Fruit fly (Drosophila melanogaster) whole organism, embryonic: ENCODE data around the gene eIF4A.

Experiments used
- ATbp ChIP-seq: fragments of 200-800 bp; sonication (Bioruptor generic); optimal IDR thresholded peaks from 2 replicates; lab custom pipeline; 2017; ENCODE audit warnings: missing biosample characterization, mild to moderate bottlenecking, missing genetic modification characterization, missing genetic modification reagents
- B-H1 ChIP-seq: fragments of 200-800 bp; sonication (Bioruptor generic); IDR thresholded peaks from 3 replicates; pipeline ENCODE4 v1.3.6; 2022; ENCODE audit warnings: missing biosample characterization, missing genetic modification characterization
- Bgb ChIP-seq: fragments of 200-800 bp; sonication (Bioruptor generic); IDR thresholded peaks from 2 replicates; pipeline ENCODE4 v1.3.6; 2022; ENCODE audit warnings: missing biosample characterization, missing genetic modification characterization; ENCODE audit not compliant: partially characterized antibody
- CG1024 ChIP-seq: fragments of 200-800 bp; sonication (Bioruptor generic); IDR thresholded peaks from 2 replicates; pipeline ENCODE4 v1.3.6; 2022; ENCODE audit warnings: missing biosample characterization, missing genetic modification characterization
- CG10267 ChIP-seq: fragments of 200-800 bp; sonication (Bioruptor generic); optimal IDR thresholded peaks from 2 replicates; lab custom pipeline; 2018; ENCODE audit warnings: missing biosample characterization, mild to moderate bottlenecking, missing genetic modification characterization, moderate library complexity
- CG11085 ChIP-seq: fragments of 200-800 bp; sonication (Bioruptor generic); IDR thresholded peaks from 2 replicates; pipeline ENCODE4 v1.3.6; 2022; ENCODE audit warnings: missing biosample characterization, missing genetic modification characterization
- CG11723 ChIP-seq: fragments of 200-800 bp; sonication (Bioruptor generic); optimal IDR thresholded peaks from 2 replicates; lab custom pipeline; 2017; ENCODE audit warnings: missing biosample characterization, mild to moderate bottlenecking, missing genetic modification characterization
- CG12071 ChIP-seq: fragments of 200-800 bp; sonication (Bioruptor generic); optimal IDR thresholded peaks from 3 replicates; lab custom pipeline; 2018; ENCODE audit warnings: missing biosample characterization, mild to moderate bottlenecking, missing genetic modification characterization
- CG14667 ChIP-seq: fragments of 200-800 bp; sonication (Bioruptor generic); IDR thresholded peaks from 2 replicates; pipeline ENCODE4 v1.3.6; 2022; ENCODE audit warnings: missing biosample characterization, missing genetic modification characterization
- CG15073 ChIP-seq: fragments of 200-800 bp; sonication (Bioruptor generic); optimal IDR thresholded peaks from 2 replicates; lab custom pipeline; 2016; ENCODE audit warnings: missing biosample characterization, missing genetic modification characterization
- CG15479 ChIP-seq: fragments of 200-800 bp; sonication (Bioruptor generic); optimal IDR thresholded peaks from 3 replicates; lab custom pipeline; 2019; ENCODE audit warnings: missing biosample characterization, mild to moderate bottlenecking, missing genetic modification characterization, moderate library complexity
- CG15514 ChIP-seq: fragments of 200-800 bp; sonication (Bioruptor generic); optimal IDR thresholded peaks from 3 replicates; lab custom pipeline; 2017; ENCODE audit warnings: missing biosample characterization, missing genetic modification characterization, mild to moderate bottlenecking, moderate library complexity, missing genetic modification reagents
- CG15601 ChIP-seq: fragments of 200-800 bp; sonication (Bioruptor generic); optimal IDR thresholded peaks from 3 replicates; lab custom pipeline; 2019; ENCODE audit warnings: missing biosample characterization, mild to moderate bottlenecking, missing genetic modification characterization, moderate library complexity
- CG16813 ChIP-seq: fragments of 200-800 bp; sonication (Bioruptor generic); IDR thresholded peaks from 3 replicates; pipeline ENCODE4 v1.3.6; 2022; ENCODE audit warnings: missing biosample characterization, missing genetic modification characterization; ENCODE audit not compliant: partially characterized antibody
- CG17568 ChIP-seq: fragments of 200-800 bp; sonication (Bioruptor generic); optimal IDR thresholded peaks from 2 replicates; lab custom pipeline; 2018; ENCODE audit warnings: missing biosample characterization, mild to moderate bottlenecking, missing genetic modification characterization, moderate library complexity
- CG1792 ChIP-seq: fragments of 200-800 bp; sonication (Bioruptor generic); optimal IDR thresholded peaks from 2 replicates; lab custom pipeline; 2016; ENCODE audit warnings: missing biosample characterization, missing genetic modification characterization
- CG3995 ChIP-seq: fragments of 200-800 bp; sonication (Bioruptor generic); optimal IDR thresholded peaks from 3 replicates; lab custom pipeline; 2016; ENCODE audit warnings: missing biosample characterization, missing genetic modification characterization
- CG4707 ChIP-seq: fragments of 200-800 bp; sonication (Bioruptor generic); optimal IDR thresholded peaks from 2 replicates; lab custom pipeline; 2018; ENCODE audit warnings: missing biosample characterization, mild to moderate bottlenecking, missing genetic modification characterization, moderate library complexity
- CG4854 ChIP-seq: fragments of 200-800 bp; sonication (Bioruptor generic); optimal IDR thresholded peaks from 2 replicates; lab custom pipeline; 2016; ENCODE audit warnings: missing biosample characterization, missing genetic modification characterization, inconsistent platforms
- CG6765 ChIP-seq: fragments of 200-800 bp; sonication (Bioruptor generic); optimal IDR thresholded peaks from 3 replicates; lab custom pipeline; 2017; ENCODE audit warnings: missing biosample characterization, mild to moderate bottlenecking, missing genetic modification characterization
- CG7357 ChIP-seq: fragments of 200-800 bp; sonication (Bioruptor generic); IDR thresholded peaks from 3 replicates; pipeline ENCODE4 v1.3.6; 2022; ENCODE audit warnings: missing biosample characterization, missing genetic modification characterization
- CTCF ChIP-seq: fragments of 200-800 bp; sonication (Bioruptor generic); optimal IDR thresholded peaks from 2 replicates; lab custom pipeline; 2017; ENCODE audit warnings: missing biosample characterization, mild to moderate bottlenecking, missing genetic modification characterization, moderate library complexity
- CrebB ChIP-seq: fragments of 200-800 bp; sonication (Bioruptor generic); optimal IDR thresholded peaks from 3 replicates; lab custom pipeline; 2018; ENCODE audit warnings: missing biosample characterization, mild to moderate bottlenecking, missing genetic modification characterization
- Deaf1 ChIP-seq: fragments of 200-800 bp; optimal IDR thresholded peaks from 3 replicates; lab custom pipeline; 2019; ENCODE audit warnings: missing biosample characterization, mild to moderate bottlenecking, missing genetic modification characterization, moderate library complexity
- HHEX ChIP-seq: fragments of 200-800 bp; sonication (Bioruptor generic); optimal IDR thresholded peaks from 3 replicates; lab custom pipeline; 2017; ENCODE audit warnings: missing biosample characterization, mild to moderate bottlenecking, missing genetic modification characterization, missing genetic modification reagents
- HLH54F ChIP-seq: fragments of 200-800 bp; sonication (Bioruptor generic); optimal IDR thresholded peaks from 3 replicates; lab custom pipeline; 2016; ENCODE audit warnings: missing biosample characterization, missing genetic modification characterization
- Hsf ChIP-seq: fragments of 200-800 bp; sonication (Bioruptor generic); optimal IDR thresholded peaks from 3 replicates; lab custom pipeline; 2016; ENCODE audit warnings: missing biosample characterization, missing genetic modification characterization
- Lpt ChIP-seq: fragments of >200 bp; optimal IDR thresholded peaks from 2 replicates; lab custom pipeline; 2018; ENCODE audit warnings: missing biosample characterization, missing genetic modification characterization
- TFAM ChIP-seq: fragments of 200-800 bp; sonication (Bioruptor generic); optimal IDR thresholded peaks from 2 replicates; lab custom pipeline; 2017; ENCODE audit warnings: missing biosample characterization, missing genetic modification characterization, inconsistent platforms
- Xbp1 ChIP-seq: fragments of 200-800 bp; sonication (Bioruptor generic); optimal IDR thresholded peaks from 3 replicates; lab custom pipeline; 2016; ENCODE audit warnings: missing biosample characterization, mild to moderate bottlenecking, missing genetic modification characterization
- dan ChIP-seq: fragments of 200-800 bp; sonication (Bioruptor generic); IDR thresholded peaks from 2 replicates; pipeline ENCODE4 v1.3.6; 2022; ENCODE audit warnings: missing biosample characterization, missing genetic modification characterization
- disco-r ChIP-seq: fragments of 200-800 bp; sonication (Bioruptor generic); optimal IDR thresholded peaks from 2 replicates; lab custom pipeline; 2016; ENCODE audit warnings: missing biosample characterization, missing genetic modification characterization
- dysf ChIP-seq: fragments of 200-800 bp; sonication (Bioruptor generic); IDR thresholded peaks from 3 replicates; pipeline ENCODE4 v1.3.6; 2022; ENCODE audit warnings: missing biosample characterization, missing genetic modification characterization
- esg ChIP-seq: fragments of 200-800 bp; sonication (Bioruptor generic); conservative IDR thresholded peaks from 2 replicates; pipeline ENCODE4 v1.3.6; 2022; ENCODE audit warnings: missing biosample characterization, missing genetic modification characterization
- fu2 ChIP-seq: fragments of 200-800 bp; sonication (Bioruptor generic); optimal IDR thresholded peaks from 2 replicates; lab custom pipeline; 2016; ENCODE audit warnings: missing biosample characterization, missing genetic modification characterization
- kay ChIP-seq: fragments of 200-800 bp; sonication (Bioruptor generic); optimal IDR thresholded peaks from 2 replicates; lab custom pipeline; 2016; ENCODE audit warnings: missing biosample characterization, missing genetic modification characterization
- lov ChIP-seq, 2 experiments: fragments of 200-800 bp in 1 of 2; fragments of >200 bp in 1 of 2; sonication (Bioruptor generic) in 1 of 2; IDR thresholded peaks in 1 of 2; optimal IDR thresholded peaks in 1 of 2; 2 replicates in 1 of 2; 3 replicates in 1 of 2; pipeline versions ENCODE4 v1.3.6 to Lab custom; 2017 to 2022; ENCODE audit warnings: missing biosample characterization in 1 of 2, missing genetic modification characterization in 1 of 2
- nau ChIP-seq: fragments of 200-800 bp; sonication (Bioruptor generic); optimal IDR thresholded peaks from 3 replicates; lab custom pipeline; 2017; ENCODE audit warnings: missing biosample characterization, mild to moderate bottlenecking, missing genetic modification characterization, missing genetic modification reagents
- pita ChIP-seq: fragments of 200-800 bp; sonication (Bioruptor generic); optimal IDR thresholded peaks from 2 replicates; lab custom pipeline; 2017; ENCODE audit warnings: missing biosample characterization, mild to moderate bottlenecking, missing genetic modification characterization
- pnt ChIP-seq: fragments of 200-800 bp; sonication (Bioruptor generic); optimal IDR thresholded peaks from 3 replicates; lab custom pipeline; 2016; ENCODE audit warnings: missing biosample characterization, missing genetic modification characterization
- ro ChIP-seq: fragments of 200-800 bp; sonication (Bioruptor generic); IDR thresholded peaks from 2 replicates; pipeline ENCODE4 v1.3.6; 2022; ENCODE audit warnings: missing biosample characterization, missing genetic modification characterization
- scrt ChIP-seq: fragments of 200-800 bp; sonication (Bioruptor generic); optimal IDR thresholded peaks from 2 replicates; lab custom pipeline; 2018; ENCODE audit warnings: missing biosample characterization, mild to moderate bottlenecking, missing genetic modification characterization, moderate library complexity
- sd ChIP-seq: fragments of 200-800 bp; sonication (Bioruptor generic); optimal IDR thresholded peaks from 3 replicates; lab custom pipeline; 2018; ENCODE audit warnings: missing biosample characterization, mild to moderate bottlenecking, missing genetic modification characterization, moderate library complexity
- sens-2 ChIP-seq: fragments of 200-800 bp; sonication (Bioruptor generic); IDR thresholded peaks from 2 replicates; pipeline ENCODE4 v1.3.6; 2022; ENCODE audit warnings: missing biosample characterization, missing genetic modification characterization
- seq ChIP-seq: fragments of 200-800 bp; sonication (Bioruptor generic); IDR thresholded peaks from 2 replicates; pipeline ENCODE4 v1.3.6; 2022; ENCODE audit warnings: missing biosample characterization, missing genetic modification characterization
- shn ChIP-seq: fragments of 200-800 bp; sonication (Bioruptor generic); optimal IDR thresholded peaks from 3 replicates; lab custom pipeline; 2016; ENCODE audit warnings: missing biosample characterization, missing genetic modification characterization
- sna ChIP-seq: fragments of 200-800 bp; sonication (Bioruptor generic); IDR thresholded peaks from 2 replicates; pipeline ENCODE4 v1.3.6; 2022; ENCODE audit warnings: missing biosample characterization, missing genetic modification characterization; ENCODE audit not compliant: partially characterized antibody
- trem ChIP-seq: fragments of 200-800 bp; optimal IDR thresholded peaks from 3 replicates; lab custom pipeline; 2019; ENCODE audit warnings: missing biosample characterization, mild to moderate bottlenecking, missing genetic modification characterization, moderate library complexity
- trh ChIP-seq: fragments of 200-800 bp; sonication (Bioruptor generic); optimal IDR thresholded peaks from 2 replicates; lab custom pipeline; 2016; ENCODE audit warnings: missing biosample characterization, missing genetic modification characterization
- vnd ChIP-seq: fragments of 200-800 bp; sonication (Bioruptor generic); IDR thresholded peaks from 3 replicates; pipeline ENCODE4 v1.3.6; 2022; ENCODE audit warnings: missing biosample characterization, missing genetic modification characterization; ENCODE audit not compliant: partially characterized antibody
- yki ChIP-seq: fragments of >200 bp; optimal IDR thresholded peaks from 3 replicates; lab custom pipeline; 2018
- zf30C ChIP-seq: fragments of 200-800 bp; sonication (Bioruptor generic); optimal IDR thresholded peaks from 3 replicates; lab custom pipeline; 2018; ENCODE audit warnings: missing biosample characterization, mild to moderate bottlenecking, missing genetic modification characterization

eIF4A gene

dm6 chr2L:5986094-5986493 is 4.5 kb downstream of the eIF4A start, which contains the start of gene ifc (continued):
- TF ChIP-seq dysf (no peak), CG1024 (GFP tag; lab: Robert Waterston, UW) (no peak), pnt (GFP tag; lab: Kevin White, UChicago) (peak; percentile 41), ATbp (GFP tag; lab: Kevin White, UChicago) (no peak), CG1792 (GFP tag; lab: Kevin White, UChicago) (peak; percentile 51), CG17568 (no peak), CG7357 (GFP tag; lab: Robert Waterston, UW) (peak; percentile 99), ro (no peak), CG16813 (GFP tag; lab: Robert Waterston, UW) (no peak), CG14667 (GFP tag; lab: Robert Waterston, UW) (no peak), fu2 (GFP tag; lab: Kevin White, UChicago) (peak; percentile 53), B-H1 (no peak), CG6765 (GFP tag; lab: Kevin White, UChicago) (no peak), sens-2 (GFP tag; lab: Robert Waterston, UW) (no peak), CG15601 (tag; lab: Kevin White, UChicago) (peak; percentile 72), Hsf (GFP tag; lab: Kevin White, UChicago) (peak; percentile 55), trem (peak; percentile 86), nau (GFP tag; lab: Kevin White, UChicago) (no peak), HLH54F (GFP tag; lab: Kevin White, UChicago) (peak; percentile 65), CTCF (GFP tag; lab: Kevin White, UChicago) (peak; percentile 20), Xbp1 (GFP tag; lab: Kevin White, UChicago) (peak; percentile 67), zf30C (GFP tag; lab: Kevin White, UChicago) (peak; percentile 8), CG3995 (GFP tag; lab: Kevin White, UChicago) (peak; percentile 17), sd (tag; lab: Kevin White, UChicago) (peak; percentile 55), vnd (GFP tag; lab: Robert Waterston, UW) (no peak), kay (GFP tag; lab: Kevin White, UChicago) (peak; percentile 52), CG4854 (peak; percentile 31), trh (peak; percentile 4), CG11085 (no peak), CrebB (tag; lab: Kevin White, UChicago) (peak; percentile 7), TFAM (GFP tag; lab: Kevin White, UChicago) (no peak), CG12071 (no peak), scrt (GFP tag; lab: Kevin White, UChicago) (peak; percentile 62), HHEX (GFP tag; lab: Kevin White, UChicago) (peak; percentile 31), esg (GFP tag; lab: Robert Waterston, UW) (no peak), seq (GFP tag; lab: Robert Waterston, UW) (no peak), Lpt (no peak), disco-r (GFP tag; lab: Kevin White, UChicago) (peak; percentile 19), yki (lab: Kevin White, UChicago) (no peak), CG15514 (GFP tag; lab: Kevin White, UChicago) (peak; percentile 85), shn (peak; percentile 74), pita (no peak), Deaf1 (tag; lab: Kevin White, UChicago) (peak; percentile 3), CG15479 (no peak), dan (GFP tag; lab: Robert Waterston, UW) (no peak), CG4707 (no peak), CG11723 (GFP tag; lab: Kevin White, UChicago) (peak; percentile 7), Bgb (no peak), CG15073 (GFP tag; lab: Kevin White, UChicago) (no peak), CG10267 (peak; percentile 77), sna (GFP tag; lab: Robert Waterston, UW) (no peak), lov (optimal IDR thresholded peaks at IDR 0.05; lab: Kevin White, UChicago) (no peak), lov (GFP tag; IDR thresholded peaks at IDR 0.05; lab: Robert Waterston, UW) (no peak)
